Worm (Caenorhabditis elegans) whole organism, L3 larva: ENCODE data around the gene pxl-1.

Experiments used
- ama-1 ChIP-seq: fragments of 150-350 bp; optimal IDR thresholded peaks from 2 replicates; lab custom pipeline; 2018
- ceh-16 ChIP-seq: sonication (generic microtip); optimal IDR thresholded peaks from 2 replicates; lab custom pipeline; 2017; ENCODE audit warnings: missing biosample characterization, missing genetic modification characterization
- ceh-28 ChIP-seq: fragments of 150-350 bp; optimal IDR thresholded peaks from 2 replicates; lab custom pipeline; 2014; ENCODE audit warnings: missing biosample characterization, missing genetic modification reagents, missing genetic modification characterization
- egl-27 ChIP-seq: sonication (generic microtip); optimal IDR thresholded peaks from 4 replicates; lab custom pipeline; 2017; ENCODE audit warnings: missing biosample characterization, missing genetic modification reagents, missing genetic modification characterization
- egl-5 ChIP-seq: fragments of 150-350 bp; optimal IDR thresholded peaks from 2 replicates; lab custom pipeline; 2017; ENCODE audit warnings: missing biosample characterization, missing genetic modification reagents, missing genetic modification characterization, inconsistent platforms
- elt-2 ChIP-seq: sonication (generic microtip); optimal IDR thresholded peaks from 2 replicates; lab custom pipeline; 2016; ENCODE audit warnings: missing genetic modification reagents, mild to moderate bottlenecking, missing genetic modification characterization, missing compliant biosample characterization
- elt-3 ChIP-seq, 3 experiments: fragments of 150-350 bp in 1 of 3; sonication (generic microtip) in 2 of 3; optimal IDR thresholded peaks; 2 replicates in 2 of 3; 4 replicates in 1 of 3; lab custom pipeline; 2014 to 2017; ENCODE audit warnings: missing biosample characterization in 3 of 3, missing genetic modification characterization in 3 of 3
- eor-1 ChIP-seq, 2 experiments: fragments of 150-350 bp; optimal IDR thresholded peaks; 2 replicates each; lab custom pipeline; 2014 to 2018; ENCODE audit warnings: missing biosample characterization in 2 of 2, missing genetic modification characterization in 2 of 2
- fkh-2 ChIP-seq: fragments of 150-350 bp; optimal IDR thresholded peaks from 2 replicates; lab custom pipeline; 2014; ENCODE audit warnings: missing biosample characterization, missing genetic modification reagents, missing genetic modification characterization
- fos-1 ChIP-seq: fragments of 150-350 bp; optimal IDR thresholded peaks from 2 replicates; lab custom pipeline; 2014; ENCODE audit warnings: missing biosample characterization, missing genetic modification characterization
- jun-1 ChIP-seq: fragments of 150-350 bp; optimal IDR thresholded peaks from 2 replicates; lab custom pipeline; 2014; ENCODE audit warnings: missing biosample characterization, missing genetic modification reagents, missing genetic modification characterization
- lsy-12 ChIP-seq: sonication (generic microtip); optimal IDR thresholded peaks from 2 replicates; lab custom pipeline; 2016; ENCODE audit warnings: mild to moderate bottlenecking, missing genetic modification characterization, missing compliant biosample characterization
- mdl-1 ChIP-seq: fragments of 150-350 bp; optimal IDR thresholded peaks from 2 replicates; lab custom pipeline; 2014; ENCODE audit warnings: missing biosample characterization, missing genetic modification characterization
- nfya-1 ChIP-seq: sonication (generic microtip); optimal IDR thresholded peaks from 2 replicates; lab custom pipeline; 2017; ENCODE audit warnings: missing genetic modification characterization, mild to moderate bottlenecking, missing compliant biosample characterization, antibody characterized with exemption, moderate library complexity; ENCODE audit not compliant: insufficient read depth
- nhr-11 ChIP-seq: fragments of 150-350 bp; optimal IDR thresholded peaks from 2 replicates; lab custom pipeline; 2014; ENCODE audit warnings: missing biosample characterization, missing genetic modification characterization
- nhr-12 ChIP-seq: fragments of 150-350 bp; optimal IDR thresholded peaks from 2 replicates; lab custom pipeline; 2014; ENCODE audit warnings: missing biosample characterization, missing genetic modification characterization
- nhr-23 ChIP-seq: fragments of 150-350 bp; optimal IDR thresholded peaks from 2 replicates; lab custom pipeline; 2014; ENCODE audit warnings: missing biosample characterization, missing genetic modification reagents, missing genetic modification characterization
- nhr-25 ChIP-seq: sonication (generic microtip); optimal IDR thresholded peaks from 2 replicates; lab custom pipeline; 2017; ENCODE audit warnings: missing biosample characterization, missing genetic modification characterization
- nhr-43 ChIP-seq: sonication (generic microtip); optimal IDR thresholded peaks from 2 replicates; lab custom pipeline; 2016; ENCODE audit warnings: mild to moderate bottlenecking, missing genetic modification characterization, missing compliant biosample characterization; ENCODE audit not compliant: poor library complexity, severe bottlenecking
- nhr-67 ChIP-seq: fragments of 150-350 bp; optimal IDR thresholded peaks from 2 replicates; lab custom pipeline; 2014; ENCODE audit warnings: missing biosample characterization, missing genetic modification characterization
- nhr-76 ChIP-seq: fragments of 150-350 bp; sonication (generic microtip); optimal IDR thresholded peaks from 5 replicates; lab custom pipeline; 2014; ENCODE audit warnings: missing biosample characterization, missing genetic modification characterization
- nhr-77 ChIP-seq: fragments of 150-350 bp; optimal IDR thresholded peaks from 2 replicates; lab custom pipeline; 2014; ENCODE audit warnings: missing biosample characterization, missing genetic modification characterization
- pqm-1 ChIP-seq: fragments of 150-350 bp; optimal IDR thresholded peaks from 2 replicates; lab custom pipeline; 2017; ENCODE audit warnings: missing biosample characterization, missing genetic modification characterization, inconsistent platforms
- sea-2 ChIP-seq: fragments of 150-350 bp; sonication (generic microtip); optimal IDR thresholded peaks from 4 replicates; lab custom pipeline; 2014; ENCODE audit warnings: missing biosample characterization, missing genetic modification reagents, missing genetic modification characterization
- snpc-4 ChIP-seq: fragments of 150-350 bp; optimal IDR thresholded peaks from 2 replicates; lab custom pipeline; 2014; ENCODE audit warnings: missing biosample characterization, missing genetic modification characterization
- tbx-2 ChIP-seq: sonication (generic microtip); optimal IDR thresholded peaks from 2 replicates; lab custom pipeline; 2016; ENCODE audit warnings: mild to moderate bottlenecking, missing genetic modification characterization, missing compliant biosample characterization
- unc-62 ChIP-seq: fragments of 150-350 bp; sonication (generic microtip); optimal IDR thresholded peaks from 4 replicates; lab custom pipeline; 2014; ENCODE audit warnings: missing biosample characterization, missing genetic modification reagents, missing genetic modification characterization
- zag-1 ChIP-seq: fragments of 150-350 bp; optimal IDR thresholded peaks from 2 replicates; lab custom pipeline; 2014; ENCODE audit warnings: missing biosample characterization, missing genetic modification characterization
- ztf-11 ChIP-seq: fragments of 150-350 bp; optimal IDR thresholded peaks from 2 replicates; lab custom pipeline; 2014; ENCODE audit warnings: missing biosample characterization, missing genetic modification characterization
- ztf-4 ChIP-seq: fragments of 150-350 bp; optimal IDR thresholded peaks from 2 replicates; lab custom pipeline; 2014; ENCODE audit warnings: missing biosample characterization, missing genetic modification characterization

pxl-1 gene

ce11 chrIII:5922236-5922635 lies 26.4 kb upstream of the pxl-1 start:
- TF ChIP-seq fos-1 (tag; lab: Kevin White, UChicago) (no peak), nhr-67 (tag; lab: Kevin White, UChicago) (no peak), tbx-2 (no peak), nhr-77 (no peak), nhr-76 (tag; lab: Kevin White, UChicago) (no peak), nhr-43 (tag; lab: Kevin White, UChicago) (peak; percentile 68), nhr-25 (tag; lab: Kevin White, UChicago) (peak; percentile 74), nhr-11 (tag; lab: Kevin White, UChicago) (no peak), egl-27 (tag; lab: Kevin White, UChicago) (no peak), eor-1 (tag; optimal IDR thresholded peaks at IDR 0.05; lab: Kevin White, UChicago) (no peak), ama-1 (lab: Kevin White, UChicago) (no peak), mdl-1 (tag; lab: Kevin White, UChicago) (no peak), nhr-23 (tag; lab: Kevin White, UChicago) (peak; percentile 74), elt-2 (tag; lab: Kevin White, UChicago) (no peak)

- TF ChIP-seq nhr-23 (tag; lab: Kevin White, UChicago) = peak; percentile 84
- TF ChIP-seq nhr-11 (tag; lab: Kevin White, UChicago) = no peak
- no peak for TF ChIP-seq nfya-1 (tag; lab: Kevin White, UChicago)
- no peak for TF ChIP-seq nhr-76 (tag; lab: Kevin White, UChicago)
- no peak for TF ChIP-seq egl-5 (tag; lab: Kevin White, UChicago)
- TF ChIP-seq nhr-25 (tag; lab: Kevin White, UChicago) = peak; percentile 80
- TF ChIP-seq ama-1 (lab: Kevin White, UChicago) = peak; percentile 66
- no peak for TF ChIP-seq unc-62 (GFP tag; lab: Kevin White, UChicago)
- no peak for TF ChIP-seq snpc-4 (tag; lab: Kevin White, UChicago)
- TF ChIP-seq nhr-77 = no peak
- no peak for TF ChIP-seq fkh-2 (tag; lab: Kevin White, UChicago)
- TF ChIP-seq nhr-43 (tag; lab: Kevin White, UChicago) = peak; percentile 92
- TF ChIP-seq nhr-67 (tag; lab: Kevin White, UChicago) = no peak
- no peak for TF ChIP-seq ceh-28 (tag; lab: Kevin White, UChicago)
- TF ChIP-seq pqm-1 = no peak
- peak; percentile 13 for TF ChIP-seq tbx-2
- TF ChIP-seq elt-3 (tag; optimal IDR thresholded peaks at IDR 0.05; lab: Kevin White, UChicago) = peak in 2 of 3 experiments; percentile 89 to 92
- TF ChIP-seq zag-1 (tag; lab: Kevin White, UChicago) = no peak
- no peak for TF ChIP-seq fos-1 (tag; lab: Kevin White, UChicago)
- TF ChIP-seq lsy-12 (tag; lab: Kevin White, UChicago) = no peak
- TF ChIP-seq jun-1 = no peak
- no peak for TF ChIP-seq ztf-11
- TF ChIP-seq ceh-16 (tag; lab: Kevin White, UChicago) = no peak
Measured at ce11 chrIII:5921067-5921678, 25.4 kb upstream of the pxl-1 start.

- TF ChIP-seq nhr-43 (tag; lab: Kevin White, UChicago) (peak; percentile 87), nhr-12 (tag; lab: Kevin White, UChicago) (no peak), fos-1 (tag; lab: Kevin White, UChicago) (no peak), ztf-4 (tag; lab: Kevin White, UChicago) (no peak), ama-1 (lab: Kevin White, UChicago) (no peak), nfya-1 (tag; lab: Kevin White, UChicago) (peak; percentile 47), unc-62 (GFP tag; lab: Kevin White, UChicago) (peak; percentile 69), lsy-12 (tag; lab: Kevin White, UChicago) (peak; percentile 69), nhr-25 (tag; lab: Kevin White, UChicago) (peak; percentile 95), sea-2 (GFP tag; lab: Kevin White, UChicago) (no peak), jun-1 (peak; percentile 28), snpc-4 (tag; lab: Kevin White, UChicago) (no peak), nhr-23 (tag; lab: Kevin White, UChicago) (peak; percentile 96), elt-3 (tag; optimal IDR thresholded peaks at IDR 0.05; lab: Kevin White, UChicago) (peak in 2 of 3 experiments; percentile 74 to 81), egl-27 (tag; lab: Kevin White, UChicago) (no peak), zag-1 (tag; lab: Kevin White, UChicago) (no peak), ceh-28 (tag; lab: Kevin White, UChicago) (peak; percentile 36), mdl-1 (tag; lab: Kevin White, UChicago) (peak; percentile 44)
- TF ChIP-seq, all 47 proteins: peak for 10
Measured at ce11 chrIII:5919799-5920387, 24.1 kb upstream of the pxl-1 start, which contains the start of the genes tdo-2 and C28H8.2. Gene tdo-2, minus strand, starts transcription at chrIII:5919955. Gene C28H8.2, plus strand, starts transcription at chrIII:5920322.
